Fruit fly (Drosophila melanogaster) whole organism, embryonic: ENCODE results near the gene CG10226.
A peak's percentile ranks its signal among the peaks of the same experiment; 100 is the strongest.

Source experiments
- BEAF-32 ChIP-seq: fragments of 200-800 bp; sonication (Bioruptor generic); optimal IDR thresholded peaks from 3 replicates; lab custom pipeline; 2017; ENCODE audit warnings: missing biosample characterization, missing genetic modification characterization, mild to moderate bottlenecking, moderate library complexity, missing genetic modification reagents
- CG10274 ChIP-seq: fragments of 200-800 bp; sonication (Bioruptor generic); optimal IDR thresholded peaks from 3 replicates; lab custom pipeline; 2017; ENCODE audit warnings: missing biosample characterization, mild to moderate bottlenecking, missing genetic modification characterization
- CG13123 ChIP-seq: fragments of 200-800 bp; sonication (Bioruptor generic); optimal IDR thresholded peaks from 2 replicates; lab custom pipeline; 2016; ENCODE audit warnings: missing biosample characterization, missing genetic modification characterization
- CG15514 ChIP-seq: fragments of 200-800 bp; sonication (Bioruptor generic); optimal IDR thresholded peaks from 3 replicates; lab custom pipeline; 2017; ENCODE audit warnings: missing biosample characterization, missing genetic modification characterization, mild to moderate bottlenecking, moderate library complexity, missing genetic modification reagents
- CG1603 ChIP-seq: fragments of 200-800 bp; sonication (Bioruptor generic); optimal IDR thresholded peaks from 2 replicates; lab custom pipeline; 2019; ENCODE audit warnings: missing biosample characterization, mild to moderate bottlenecking, missing genetic modification characterization, moderate library complexity
- CG16863 ChIP-seq: fragments of 200-800 bp; sonication (Bioruptor generic); optimal IDR thresholded peaks from 3 replicates; lab custom pipeline; 2016; ENCODE audit warnings: missing biosample characterization, missing genetic modification characterization
- CG17186 ChIP-seq: fragments of 200-800 bp; sonication (Bioruptor generic); optimal IDR thresholded peaks from 3 replicates; lab custom pipeline; 2017; ENCODE audit warnings: missing biosample characterization, missing genetic modification reagents, missing genetic modification characterization
- CG17802 ChIP-seq: fragments of 200-800 bp; sonication (Bioruptor generic); optimal IDR thresholded peaks from 2 replicates; lab custom pipeline; 2018; ENCODE audit warnings: missing biosample characterization, mild to moderate bottlenecking, missing genetic modification characterization, moderate library complexity
- CG17829 ChIP-seq: fragments of 200-800 bp; optimal IDR thresholded peaks from 2 replicates; lab custom pipeline; 2019; ENCODE audit warnings: missing biosample characterization, mild to moderate bottlenecking, missing genetic modification characterization, moderate library complexity
- CG18599 ChIP-seq: fragments of 200-800 bp; sonication (Bioruptor generic); optimal IDR thresholded peaks from 3 replicates; lab custom pipeline; 2017; ENCODE audit warnings: missing biosample characterization, missing genetic modification characterization, mild to moderate bottlenecking, moderate library complexity, missing genetic modification reagents
- CG2678 ChIP-seq: fragments of 200-800 bp; sonication (Bioruptor generic); optimal IDR thresholded peaks from 3 replicates; lab custom pipeline; 2019; ENCODE audit warnings: missing biosample characterization, mild to moderate bottlenecking, missing genetic modification characterization, moderate library complexity
- CG30403 ChIP-seq: fragments of 200-800 bp; sonication (Bioruptor generic); optimal IDR thresholded peaks from 3 replicates; lab custom pipeline; 2016; ENCODE audit warnings: missing biosample characterization, missing genetic modification characterization
- CG3065 ChIP-seq: fragments of 200-800 bp; sonication (Bioruptor generic); optimal IDR thresholded peaks from 2 replicates; lab custom pipeline; 2016; ENCODE audit warnings: missing biosample characterization, missing genetic modification characterization
- CG31224 ChIP-seq: fragments of 200-800 bp; sonication (Bioruptor generic); IDR thresholded peaks from 2 replicates; pipeline ENCODE4 v1.3.6; 2022; ENCODE audit warnings: missing biosample characterization, missing genetic modification characterization
- CG3163 ChIP-seq: fragments of 200-800 bp; sonication (Bioruptor generic); optimal IDR thresholded peaks from 3 replicates; lab custom pipeline; 2016; ENCODE audit warnings: missing biosample characterization, missing genetic modification characterization
- CG3281 ChIP-seq: fragments of 200-800 bp; sonication (Bioruptor generic); optimal IDR thresholded peaks from 3 replicates; lab custom pipeline; 2017; ENCODE audit warnings: missing biosample characterization, mild to moderate bottlenecking, missing genetic modification characterization
- CG34422 ChIP-seq: fragments of 200-800 bp; sonication (Bioruptor generic); IDR thresholded peaks from 3 replicates; pipeline ENCODE4 v1.3.6; 2022; ENCODE audit warnings: missing biosample characterization, missing genetic modification characterization
- CG6654 ChIP-seq: fragments of 200-800 bp; sonication (Bioruptor generic); optimal IDR thresholded peaks from 2 replicates; lab custom pipeline; 2017; ENCODE audit warnings: missing biosample characterization, mild to moderate bottlenecking, missing genetic modification characterization
- CG6854 ChIP-seq: fragments of 200-800 bp; sonication (Bioruptor generic); optimal IDR thresholded peaks from 3 replicates; lab custom pipeline; 2017; ENCODE audit warnings: missing biosample characterization, mild to moderate bottlenecking, missing genetic modification characterization
- CG7839 ChIP-seq: fragments of 200-800 bp; sonication (Bioruptor generic); optimal IDR thresholded peaks from 3 replicates; lab custom pipeline; 2018; ENCODE audit warnings: missing biosample characterization, mild to moderate bottlenecking, missing genetic modification characterization, moderate library complexity
- CG7987 ChIP-seq: fragments of 200-800 bp; sonication (Bioruptor generic); optimal IDR thresholded peaks from 2 replicates; lab custom pipeline; 2018; ENCODE audit warnings: missing biosample characterization, mild to moderate bottlenecking, missing genetic modification characterization, moderate library complexity
- CG8388 ChIP-seq: fragments of 200-800 bp; sonication (Bioruptor generic); optimal IDR thresholded peaks from 2 replicates; lab custom pipeline; 2019; ENCODE audit warnings: missing biosample characterization, mild to moderate bottlenecking, missing genetic modification characterization, moderate library complexity
- CG8924 ChIP-seq: fragments of 200-800 bp; optimal IDR thresholded peaks from 3 replicates; lab custom pipeline; 2019; ENCODE audit warnings: missing biosample characterization, mild to moderate bottlenecking, missing genetic modification characterization, moderate library complexity
- Camta ChIP-seq: fragments of 200-800 bp; sonication (Bioruptor generic); optimal IDR thresholded peaks from 2 replicates; lab custom pipeline; 2016; ENCODE audit warnings: missing biosample characterization, missing genetic modification characterization
- Doc3 ChIP-seq: fragments of 200-800 bp; sonication (Bioruptor generic); IDR thresholded peaks from 3 replicates; pipeline ENCODE4 v1.3.6; 2022; ENCODE audit warnings: missing biosample characterization, missing genetic modification characterization; ENCODE audit not compliant: partially characterized antibody
- E2f1 ChIP-seq: fragments of 200-800 bp; sonication (Bioruptor generic); IDR thresholded peaks from 2 replicates; pipeline ENCODE4 v1.3.6; 2022; ENCODE audit warnings: missing biosample characterization, missing genetic modification characterization
- ERR ChIP-seq: fragments of 200-800 bp; sonication (Bioruptor generic); optimal IDR thresholded peaks from 2 replicates; lab custom pipeline; 2016; ENCODE audit warnings: missing biosample characterization, missing genetic modification characterization
- Hand ChIP-seq: fragments of 200-800 bp; sonication (Bioruptor generic); optimal IDR thresholded peaks from 2 replicates; lab custom pipeline; 2017; ENCODE audit warnings: mild to moderate bottlenecking, missing biosample characterization, missing genetic modification reagents, missing genetic modification characterization
- Hey ChIP-seq: fragments of 200-800 bp; sonication (Bioruptor generic); optimal IDR thresholded peaks from 3 replicates; lab custom pipeline; 2018; ENCODE audit warnings: missing biosample characterization, mild to moderate bottlenecking, missing genetic modification characterization
- Hsf ChIP-seq: fragments of 200-800 bp; sonication (Bioruptor generic); optimal IDR thresholded peaks from 3 replicates; lab custom pipeline; 2016; ENCODE audit warnings: missing biosample characterization, missing genetic modification characterization
- NFAT ChIP-seq: fragments of 200-800 bp; sonication (Bioruptor generic); IDR thresholded peaks from 2 replicates; pipeline ENCODE4 v1.3.6; 2022; ENCODE audit warnings: missing biosample characterization, missing genetic modification characterization
- Optix ChIP-seq: fragments of 200-800 bp; sonication (Bioruptor generic); IDR thresholded peaks from 3 replicates; pipeline ENCODE4 v1.3.6; 2022; ENCODE audit warnings: missing biosample characterization, missing genetic modification characterization
- Rx ChIP-seq: fragments of 200-800 bp; sonication (Bioruptor generic); IDR thresholded peaks from 2 replicates; pipeline ENCODE4 v1.3.6; 2022; ENCODE audit warnings: missing biosample characterization, missing genetic modification characterization
- TFAM ChIP-seq: fragments of 200-800 bp; sonication (Bioruptor generic); optimal IDR thresholded peaks from 2 replicates; lab custom pipeline; 2017; ENCODE audit warnings: missing biosample characterization, missing genetic modification characterization, inconsistent platforms
- ac ChIP-seq: fragments of 200-800 bp; sonication (Bioruptor generic); optimal IDR thresholded peaks from 3 replicates; lab custom pipeline; 2017; ENCODE audit warnings: missing biosample characterization, mild to moderate bottlenecking, missing genetic modification characterization
- chif ChIP-seq, 2 experiments: fragments of 200-800 bp; sonication (Bioruptor generic); optimal IDR thresholded peaks; 3 replicates each; lab custom pipeline; 2016; ENCODE audit warnings: missing biosample characterization in 2 of 2, missing genetic modification characterization in 2 of 2
- en ChIP-seq: fragments of 200-800 bp; sonication (Bioruptor generic); optimal IDR thresholded peaks from 2 replicates; lab custom pipeline; 2016; ENCODE audit warnings: missing biosample characterization, missing genetic modification characterization
- gce ChIP-seq: fragments of 200-800 bp; sonication (Bioruptor generic); IDR thresholded peaks from 3 replicates; pipeline ENCODE4 v1.3.6; 2022; ENCODE audit warnings: missing biosample characterization, missing genetic modification characterization
- gro ChIP-seq: fragments of 200-800 bp; sonication (Bioruptor generic); optimal IDR thresholded peaks from 2 replicates; lab custom pipeline; 2016; ENCODE audit warnings: missing biosample characterization, missing genetic modification characterization
- hb ChIP-seq: fragments of 200-800 bp; sonication (Bioruptor generic); IDR thresholded peaks from 3 replicates; pipeline ENCODE4 v1.3.6; 2022; ENCODE audit warnings: missing biosample characterization, missing genetic modification characterization; ENCODE audit not compliant: partially characterized antibody
- hkb ChIP-seq, 2 experiments: fragments of 200-800 bp in 1 of 2; fragments of >200 bp in 1 of 2; sonication (Bioruptor generic) in 1 of 2; IDR thresholded peaks in 1 of 2; optimal IDR thresholded peaks in 1 of 2; 2 replicates each; pipeline versions ENCODE4 v1.3.6 to Lab custom; 2017 to 2022; ENCODE audit warnings: missing biosample characterization in 1 of 2, missing genetic modification characterization in 1 of 2
- kni ChIP-seq: fragments of 200-800 bp; sonication (Bioruptor generic); optimal IDR thresholded peaks from 3 replicates; lab custom pipeline; 2017; ENCODE audit warnings: mild to moderate bottlenecking, missing biosample characterization, missing genetic modification reagents, missing genetic modification characterization
- nom ChIP-seq: fragments of 200-800 bp; sonication (Bioruptor generic); optimal IDR thresholded peaks from 2 replicates; lab custom pipeline; 2017; ENCODE audit warnings: missing biosample characterization, missing genetic modification characterization, mild to moderate bottlenecking, moderate library complexity, missing genetic modification reagents
- sqz ChIP-seq: fragments of 200-800 bp; sonication (Bioruptor generic); optimal IDR thresholded peaks from 3 replicates; lab custom pipeline; 2018; ENCODE audit warnings: missing biosample characterization, mild to moderate bottlenecking, missing genetic modification characterization
- stwl ChIP-seq: fragments of 200-800 bp; sonication (Bioruptor generic); optimal IDR thresholded peaks from 3 replicates; lab custom pipeline; 2018; ENCODE audit warnings: missing biosample characterization, mild to moderate bottlenecking, missing genetic modification characterization, moderate library complexity
- tgo ChIP-seq: fragments of 200-800 bp; sonication (Bioruptor generic); IDR thresholded peaks from 3 replicates; pipeline ENCODE4 v1.3.6; 2022; ENCODE audit warnings: missing biosample characterization, missing genetic modification characterization
- trh ChIP-seq: fragments of 200-800 bp; sonication (Bioruptor generic); optimal IDR thresholded peaks from 2 replicates; lab custom pipeline; 2016; ENCODE audit warnings: missing biosample characterization, missing genetic modification characterization
- twi ChIP-seq: fragments of 200-800 bp; optimal IDR thresholded peaks from 2 replicates; lab custom pipeline; 2019; ENCODE audit warnings: missing biosample characterization, mild to moderate bottlenecking, missing genetic modification characterization, moderate library complexity

Gene CG10226

dm6 chr3L:6192822-6193555, 46.9 kb downstream of the CG10226 start, which contains the start of the genes Sf3b6 and Tnpo (continued):
- TF ChIP-seq ac (GFP tag; lab: Kevin White, UChicago) (no peak), Hand (GFP tag; lab: Kevin White, UChicago) (peak; percentile 2), CG7839 (no peak), TFAM (GFP tag; lab: Kevin White, UChicago) (no peak), CG3281 (GFP tag; lab: Kevin White, UChicago) (no peak), sqz (GFP tag; lab: Kevin White, UChicago) (peak; percentile 74), twi (peak; percentile 83), stwl (peak; percentile 47), Doc3 (GFP tag; lab: Robert Waterston, UW) (peak; percentile 55; the same call in 1 of the 3 replicates), CG15514 (GFP tag; lab: Kevin White, UChicago) (peak; percentile 84), CG34422 (peak; percentile 85), CG1603 (tag; lab: Kevin White, UChicago) (no peak), hb (GFP tag; lab: Robert Waterston, UW) (no peak), gro (GFP tag; lab: Kevin White, UChicago) (no peak), kni (GFP tag; lab: Kevin White, UChicago) (no peak), CG17829 (tag; lab: Kevin White, UChicago) (peak; percentile 86), CG6854 (GFP tag; lab: Kevin White, UChicago) (no peak), CG8924 (peak; percentile 85), CG17802 (tag; lab: Kevin White, UChicago) (peak; percentile 47), CG2678 (no peak), Hsf (GFP tag; lab: Kevin White, UChicago) (peak; percentile 84), NFAT (GFP tag; lab: Robert Waterston, UW) (peak; percentile 79), CG7987 (GFP tag; lab: Kevin White, UChicago) (peak; percentile 2), en (no peak), CG31224 (GFP tag; lab: Robert Waterston, UW) (peak; percentile 81), Rx (GFP tag; lab: Robert Waterston, UW) (peak; percentile 75), CG17186 (GFP tag; lab: Kevin White, UChicago) (peak; percentile 62), CG10274 (GFP tag; lab: Kevin White, UChicago) (peak; percentile 80), Optix (peak; percentile 51; the same call in 1 of the 3 replicates), CG18599 (no peak), CG3065 (peak; percentile 45), gce (GFP tag; lab: Robert Waterston, UW) (peak; percentile 40; the same call in 1 of the 3 replicates), trh (GFP tag; lab: Kevin White, UChicago) (peak; percentile 58), tgo (peak; percentile 86), E2f1 (GFP tag; lab: Robert Waterston, UW) (peak; percentile 79), CG3163 (GFP tag; lab: Kevin White, UChicago) (peak; percentile 16), hkb (optimal IDR thresholded peaks at IDR 0.05; lab: Kevin White, UChicago) (no peak), hkb (GFP tag; IDR thresholded peaks at IDR 0.05; lab: Robert Waterston, UW) (peak; percentile 72), Hey (tag; lab: Kevin White, UChicago) (no peak), CG16863 (GFP tag; lab: Kevin White, UChicago) (peak; percentile 62), CG13123 (GFP tag; lab: Kevin White, UChicago) (peak; percentile 63), CG6654 (GFP tag; lab: Kevin White, UChicago) (no peak), chif (GFP tag; optimal IDR thresholded peaks at IDR 0.05; lab: Kevin White, UChicago) (peak; percentile 49 to 74), ERR (GFP tag; lab: Kevin White, UChicago) (no peak), CG30403 (GFP tag; lab: Kevin White, UChicago) (peak; percentile 95), nom (no peak), CG8388 (GFP tag; lab: Kevin White, UChicago) (no peak), Camta (GFP tag; lab: Kevin White, UChicago) (peak; percentile 69), BEAF-32 (GFP tag; lab: Kevin White, UChicago) (peak; percentile 89)
